Worm (Caenorhabditis elegans) whole organism, late embryonic: ENCODE results near the gene tatn-1.
A peak's percentile ranks its signal among the peaks of the same experiment; 100 is the strongest.

ENCODE experiments used
- C38D4.7 ChIP-seq: fragments of 200-800 bp; sonication (Bioruptor generic); optimal IDR thresholded peaks from 2 replicates; lab custom pipeline; 2018; ENCODE audit warnings: mild to moderate bottlenecking, missing genetic modification characterization, moderate library complexity, missing compliant biosample characterization
- F13H6.1 ChIP-seq: sonication (generic microtip); optimal IDR thresholded peaks from 2 replicates; lab custom pipeline; 2016; ENCODE audit warnings: missing genetic modification characterization, missing compliant biosample characterization
- K09A11.1 ChIP-seq: sonication (generic microtip); optimal IDR thresholded peaks from 2 replicates; lab custom pipeline; 2017; ENCODE audit warnings: antibody characterized with exemption, mild to moderate bottlenecking, missing genetic modification characterization, missing compliant biosample characterization; ENCODE audit not compliant: insufficient read depth
- T23F11.4 ChIP-seq: fragments of 200-800 bp; sonication (Bioruptor generic); optimal IDR thresholded peaks from 2 replicates; lab custom pipeline; 2018; ENCODE audit warnings: mild to moderate bottlenecking, missing genetic modification characterization, missing compliant biosample characterization
- Y22D7AL.16 ChIP-seq: sonication (generic microtip); optimal IDR thresholded peaks from 2 replicates; lab custom pipeline; 2016; ENCODE audit warnings: missing genetic modification characterization, missing compliant biosample characterization
- ahr-1 ChIP-seq: sonication (generic microtip); optimal IDR thresholded peaks from 2 replicates; lab custom pipeline; 2016; ENCODE audit warnings: missing genetic modification characterization, missing compliant biosample characterization
- ama-1 ChIP-seq: fragments of 150-350 bp; optimal IDR thresholded peaks from 2 replicates; lab custom pipeline; 2014
- ceh-14 ChIP-seq: sonication (generic microtip); optimal IDR thresholded peaks from 2 replicates; lab custom pipeline; 2016; ENCODE audit warnings: missing genotype, missing genetic modification characterization, missing compliant biosample characterization
- ceh-18 ChIP-seq: sonication (generic microtip); optimal IDR thresholded peaks from 2 replicates; lab custom pipeline; 2016; ENCODE audit warnings: missing genetic modification characterization, missing compliant biosample characterization
- ceh-19 ChIP-seq: fragments of 200-800 bp; sonication (Bioruptor generic); optimal IDR thresholded peaks from 2 replicates; lab custom pipeline; 2018; ENCODE audit warnings: mild to moderate bottlenecking, missing genetic modification characterization, missing compliant biosample characterization
- ceh-24 ChIP-seq: sonication (generic microtip); optimal IDR thresholded peaks from 2 replicates; lab custom pipeline; 2016; ENCODE audit warnings: mild to moderate bottlenecking, missing genetic modification characterization, missing compliant biosample characterization
- ceh-45 ChIP-seq: fragments of 200-800 bp; sonication (Bioruptor generic); IDR thresholded peaks from 2 replicates; pipeline ENCODE4 v1.3.6; 2022; ENCODE audit warnings: missing genetic modification reagents, missing genetic modification characterization, missing compliant biosample characterization
- ceh-48 ChIP-seq: sonication (generic microtip); optimal IDR thresholded peaks from 2 replicates; lab custom pipeline; 2016; ENCODE audit warnings: missing genetic modification characterization, inconsistent platforms, missing compliant biosample characterization
- ceh-6 ChIP-seq: fragments of 200-800 bp; sonication (Bioruptor generic); optimal IDR thresholded peaks from 2 replicates; lab custom pipeline; 2018; ENCODE audit warnings: mild to moderate bottlenecking, missing genetic modification characterization, missing compliant biosample characterization
- che-1 ChIP-seq: sonication (generic microtip); optimal IDR thresholded peaks from 2 replicates; lab custom pipeline; 2016; ENCODE audit warnings: mild to moderate bottlenecking, missing genetic modification characterization, missing compliant biosample characterization
- dve-1 ChIP-seq: sonication (generic microtip); optimal IDR thresholded peaks from 2 replicates; lab custom pipeline; 2017; ENCODE audit warnings: antibody characterized with exemption, mild to moderate bottlenecking, missing genetic modification characterization, missing compliant biosample characterization
- elt-4 ChIP-seq: sonication (generic microtip); optimal IDR thresholded peaks from 2 replicates; lab custom pipeline; 2016; ENCODE audit warnings: missing genetic modification characterization, missing compliant biosample characterization
- ets-4 ChIP-seq: sonication (generic microtip); optimal IDR thresholded peaks from 2 replicates; lab custom pipeline; 2016; ENCODE audit warnings: missing genetic modification characterization, missing compliant biosample characterization
- fkh-6 ChIP-seq: sonication (generic microtip); optimal IDR thresholded peaks from 2 replicates; lab custom pipeline; 2016; ENCODE audit warnings: missing genetic modification characterization, missing compliant biosample characterization
- gmeb-2 ChIP-seq: sonication (generic microtip); optimal IDR thresholded peaks from 2 replicates; lab custom pipeline; 2016; ENCODE audit warnings: missing genetic modification characterization, inconsistent platforms, missing compliant biosample characterization
- hlh-13 ChIP-seq: fragments of 200-800 bp; sonication (Bioruptor generic); optimal IDR thresholded peaks from 2 replicates; lab custom pipeline; 2018; ENCODE audit warnings: mild to moderate bottlenecking, missing genetic modification characterization, missing compliant biosample characterization
- hlh-30 ChIP-seq: sonication (generic microtip); optimal IDR thresholded peaks from 2 replicates; lab custom pipeline; 2017; ENCODE audit warnings: antibody characterized with exemption, missing genetic modification characterization, missing compliant biosample characterization; ENCODE audit not compliant: insufficient read depth
- hlh-8 ChIP-seq: sonication (generic microtip); optimal IDR thresholded peaks from 2 replicates; lab custom pipeline; 2016; ENCODE audit warnings: missing genotype, missing genetic modification characterization, missing compliant biosample characterization
- lim-6 ChIP-seq: sonication (generic microtip); optimal IDR thresholded peaks from 2 replicates; lab custom pipeline; 2016; ENCODE audit warnings: missing genetic modification characterization, missing compliant biosample characterization
- lin-11 ChIP-seq: fragments of 200-800 bp; sonication (Bioruptor generic); optimal IDR thresholded peaks from 2 replicates; lab custom pipeline; 2018; ENCODE audit warnings: mild to moderate bottlenecking, missing genetic modification characterization, missing compliant biosample characterization
- madf-2 ChIP-seq: sonication (generic microtip); optimal IDR thresholded peaks from 2 replicates; lab custom pipeline; 2017; ENCODE audit warnings: missing genetic modification characterization, missing compliant biosample characterization
- nfya-1 ChIP-seq: sonication (generic microtip); optimal IDR thresholded peaks from 2 replicates; lab custom pipeline; 2017; ENCODE audit warnings: missing genetic modification characterization, mild to moderate bottlenecking, missing compliant biosample characterization, antibody characterized with exemption, moderate library complexity
- nhr-11 ChIP-seq: fragments of 150-350 bp; optimal IDR thresholded peaks from 2 replicates; lab custom pipeline; 2014; ENCODE audit warnings: missing biosample characterization, missing genetic modification characterization
- nhr-232 ChIP-seq: sonication (generic microtip); optimal IDR thresholded peaks from 2 replicates; lab custom pipeline; 2016; ENCODE audit warnings: missing genetic modification characterization, missing compliant biosample characterization
- npax-4 ChIP-seq: sonication (generic microtip); optimal IDR thresholded peaks from 2 replicates; lab custom pipeline; 2016; ENCODE audit warnings: missing genetic modification characterization, missing compliant biosample characterization
- odd-2 ChIP-seq: sonication (generic microtip); optimal IDR thresholded peaks from 2 replicates; lab custom pipeline; 2017; ENCODE audit warnings: antibody characterized with exemption, mild to moderate bottlenecking, missing genetic modification characterization, missing compliant biosample characterization
- pag-3 ChIP-seq: sonication (generic microtip); optimal IDR thresholded peaks from 2 replicates; lab custom pipeline; 2016; ENCODE audit warnings: missing compliant biosample characterization, missing genetic modification characterization, borderline replicate concordance
- pha-2 ChIP-seq: sonication (generic microtip); optimal IDR thresholded peaks from 2 replicates; lab custom pipeline; 2017; ENCODE audit warnings: mild to moderate bottlenecking, missing genetic modification characterization, missing compliant biosample characterization
- pha-4 ChIP-seq: fragments of 150-350 bp; optimal IDR thresholded peaks from 2 replicates; lab custom pipeline; 2018; ENCODE audit warnings: missing biosample characterization, missing genetic modification reagents, missing genetic modification characterization
- pqm-1 ChIP-seq: sonication (generic microtip); optimal IDR thresholded peaks from 2 replicates; lab custom pipeline; 2016; ENCODE audit warnings: missing genetic modification characterization, missing compliant biosample characterization
- rnt-1 ChIP-seq: sonication (generic microtip); optimal IDR thresholded peaks from 2 replicates; lab custom pipeline; 2016; ENCODE audit warnings: missing genetic modification characterization, missing compliant biosample characterization
- sdc-2 ChIP-seq: sonication (generic microtip); optimal IDR thresholded peaks from 2 replicates; lab custom pipeline; 2016; ENCODE audit warnings: missing genotype, missing genetic modification characterization, missing compliant biosample characterization
- sox-4 ChIP-seq: sonication (generic microtip); optimal IDR thresholded peaks from 2 replicates; lab custom pipeline; 2017; ENCODE audit warnings: mild to moderate bottlenecking, missing genetic modification characterization, inconsistent platforms, missing compliant biosample characterization
- syd-9 ChIP-seq: sonication (generic microtip); optimal IDR thresholded peaks from 2 replicates; lab custom pipeline; 2016; ENCODE audit warnings: mild to moderate bottlenecking, missing genetic modification characterization, moderate library complexity, missing compliant biosample characterization
- tbx-7 ChIP-seq: sonication (generic microtip); optimal IDR thresholded peaks from 2 replicates; lab custom pipeline; 2016; ENCODE audit warnings: missing genotype, missing genetic modification characterization, missing compliant biosample characterization
- ttx-3 ChIP-seq: sonication (generic microtip); optimal IDR thresholded peaks from 2 replicates; lab custom pipeline; 2016; ENCODE audit warnings: missing genetic modification reagents, missing genetic modification characterization, missing compliant biosample characterization
- unc-86 ChIP-seq: sonication (generic microtip); optimal IDR thresholded peaks from 2 replicates; lab custom pipeline; 2016; ENCODE audit warnings: missing genetic modification characterization, missing compliant biosample characterization

Gene tatn-1

DNA sequence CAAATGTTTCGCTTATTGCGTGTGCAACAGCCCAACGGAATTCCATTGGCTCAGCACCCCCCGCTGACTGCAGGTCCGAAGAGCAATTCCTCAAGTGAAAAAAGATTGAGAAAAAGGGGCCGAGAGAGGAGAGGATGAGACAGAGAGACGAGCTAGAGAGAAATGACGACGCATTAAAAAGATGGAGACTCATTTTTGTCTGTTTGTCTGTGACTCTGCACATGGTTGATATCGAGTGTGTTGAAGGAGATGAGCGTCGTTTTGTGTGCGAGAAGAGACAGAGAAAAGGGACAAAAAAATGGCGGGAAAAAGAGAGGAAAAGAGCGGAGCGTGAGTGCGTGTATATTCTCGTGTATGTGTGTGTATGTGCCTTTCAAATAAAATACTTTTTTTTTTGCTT lies 50.2 kb downstream of the tatn-1 start (continued):
- TF ChIP-seq npax-4 (tag; lab: Kevin White, UChicago) (no peak), pag-3 (peak; percentile 58), ceh-6 (no peak), sdc-2 (tag; lab: Kevin White, UChicago) (peak; percentile 79), tbx-7 (tag; lab: Kevin White, UChicago) (no peak), madf-2 (no peak), ama-1 (no peak), ceh-14 (tag; lab: Kevin White, UChicago) (peak; percentile 76), Y22D7AL.16 (tag; lab: Kevin White, UChicago) (no peak), ceh-48 (tag; lab: Kevin White, UChicago) (no peak), pha-4 (no peak), elt-4 (tag; lab: Kevin White, UChicago) (no peak), ceh-19 (GFP tag; lab: Kevin White, UChicago) (peak; percentile 35), hlh-13 (GFP tag; lab: Kevin White, UChicago) (no peak), che-1 (no peak), ceh-24 (no peak), rnt-1 (peak; percentile 74), pqm-1 (tag; lab: Kevin White, UChicago) (no peak), gmeb-2 (no peak), hlh-8 (tag; lab: Kevin White, UChicago) (peak; percentile 43), nhr-11 (tag; lab: Kevin White, UChicago) (no peak), ahr-1 (tag; lab: Kevin White, UChicago) (no peak), ets-4 (tag; lab: Kevin White, UChicago) (no peak), C38D4.7 (GFP tag; lab: Kevin White, UChicago) (no peak), nfya-1 (tag; lab: Kevin White, UChicago) (peak; percentile 90), odd-2 (tag; lab: Kevin White, UChicago) (no peak), dve-1 (peak; percentile 67), hlh-30 (tag; lab: Kevin White, UChicago) (peak; percentile 82), nhr-232 (tag; lab: Kevin White, UChicago) (no peak), lim-6 (tag; lab: Kevin White, UChicago) (peak; percentile 41), sox-4 (tag; lab: Kevin White, UChicago) (no peak), K09A11.1 (tag; lab: Kevin White, UChicago) (no peak), ttx-3 (tag; lab: Kevin White, UChicago) (no peak), syd-9 (tag; lab: Kevin White, UChicago) (peak; percentile 44), pha-2 (peak; percentile 46), fkh-6 (tag; lab: Kevin White, UChicago) (peak; percentile 21), ceh-45 (GFP tag; lab: Robert Waterston, UW) (no peak), T23F11.4 (GFP tag; lab: Kevin White, UChicago) (no peak), lin-11 (tag; lab: Kevin White, UChicago) (no peak), unc-86 (tag; lab: Kevin White, UChicago) (no peak), F13H6.1 (tag; lab: Kevin White, UChicago) (peak; percentile 14), ceh-18 (tag; lab: Kevin White, UChicago) (peak; percentile 95)
